Worm (Caenorhabditis elegans) whole organism, L4/young adult: Measurements from ENCODE around the gene smrd-1.
A peak's percentile ranks its signal among the peaks of the same experiment; 100 is the strongest.

Experiments
- W03F9.2 ChIP-seq: fragments of 150-350 bp; optimal IDR thresholded peaks from 2 replicates; lab custom pipeline; 2014; ENCODE audit warnings: missing biosample characterization, missing genetic modification characterization
- dao-5 ChIP-seq: sonication (generic microtip); optimal IDR thresholded peaks from 2 replicates; lab custom pipeline; 2016; ENCODE audit warnings: missing genotype, missing genetic modification characterization, moderate library complexity, missing compliant biosample characterization
- him-1 ChIP-seq: sonication (generic microtip); optimal IDR thresholded peaks from 2 replicates; lab custom pipeline; 2016; ENCODE audit warnings: missing genotype, missing genetic modification reagents, missing genetic modification characterization, missing compliant biosample characterization

smrd-1 gene

ce11 chrIII:10435938-10436842 lies at the start of gene smrd-1, which contains the start of gene enu-3.1:
Gene smrd-1, minus strand, starts transcription at chrIII:10435988.
Gene enu-3.1, plus strand, starts transcription at chrIII:10436276.
- TF ChIP-seq him-1 (tag; lab: Kevin White, UChicago) (peak; percentile 6), W03F9.2 (peak; percentile 15)

ce11 chrIII:10481988-10482387 lies 46.2 kb upstream of the smrd-1 start, which contains the start of gene D2045.8:
Gene D2045.8, plus strand, starts transcription at chrIII:10482288.
- no peak for TF ChIP-seq dao-5 (tag; lab: Kevin White, UChicago)
- TF ChIP-seq him-1 (tag; lab: Kevin White, UChicago), result no peak
- no peak for TF ChIP-seq W03F9.2

- TF ChIP-seq him-1 (tag; lab: Kevin White, UChicago), result no peak
- TF ChIP-seq dao-5 (tag; lab: Kevin White, UChicago), result no peak
- no peak for TF ChIP-seq W03F9.2
Observed at ce11 chrIII:10481497-10481896, 45.7 kb upstream of the smrd-1 start.

- no peak for TF ChIP-seq W03F9.2
- no peak for TF ChIP-seq dao-5 (tag; lab: Kevin White, UChicago)
- TF ChIP-seq him-1 (tag; lab: Kevin White, UChicago), result no peak
Observed at ce11 chrIII:10479180-10479579, 43.4 kb upstream of the smrd-1 start, which contains the start of gene D2045.7. Gene D2045.7, plus strand, starts transcription at chrIII:10479480.

ce11 chrIII:10474945-10475344 lies 39.2 kb upstream of the smrd-1 start, which contains the start of gene D2045.9:
Gene D2045.9, plus strand, starts transcription at chrIII:10475245.
- TF ChIP-seq W03F9.2, result no peak
- TF ChIP-seq dao-5 (tag; lab: Kevin White, UChicago), result no peak
- TF ChIP-seq him-1 (tag; lab: Kevin White, UChicago), result no peak

ce11 chrIII:10470927-10471326 lies 35.1 kb upstream of the smrd-1 start, which contains the start of gene cul-1:
Gene cul-1, plus strand, starts transcription at chrIII:10471237.
- TF ChIP-seq dao-5 (tag; lab: Kevin White, UChicago) (no peak), W03F9.2 (no peak), him-1 (tag; lab: Kevin White, UChicago) (no peak)

- TF ChIP-seq dao-5 (tag; lab: Kevin White, UChicago) (no peak), W03F9.2 (peak; percentile 2)
Observed at ce11 chrIII:10469574-10470055, 33.8 kb upstream of the smrd-1 start, which contains the start of gene D2045.5. Gene D2045.5, minus strand, starts transcription at chrIII:10469624.

- TF ChIP-seq dao-5 (tag; lab: Kevin White, UChicago) (no peak), W03F9.2 (no peak), him-1 (tag; lab: Kevin White, UChicago) (no peak)
Observed at ce11 chrIII:10464455-10464854, 28.7 kb upstream of the smrd-1 start.

- TF ChIP-seq W03F9.2, result peak; percentile 7
- TF ChIP-seq him-1 (tag; lab: Kevin White, UChicago), result no peak
Observed at ce11 chrIII:10463653-10464052, 27.9 kb upstream of the smrd-1 start.

- TF ChIP-seq dao-5 (tag; lab: Kevin White, UChicago) (no peak), him-1 (tag; lab: Kevin White, UChicago) (no peak), W03F9.2 (no peak)
Observed at ce11 chrIII:10462935-10463548, 27.3 kb upstream of the smrd-1 start.

ce11 chrIII:10461164-10461546 lies 25.4 kb upstream of the smrd-1 start, which contains the start of gene atx-2:
Gene atx-2, plus strand, starts transcription at chrIII:10461389.
- TF ChIP-seq W03F9.2 (peak; percentile 84), dao-5 (tag; lab: Kevin White, UChicago) (peak; percentile 74), him-1 (tag; lab: Kevin White, UChicago) (peak; percentile 35)

- TF ChIP-seq W03F9.2 (peak; percentile 94), him-1 (tag; lab: Kevin White, UChicago) (peak; percentile 5), dao-5 (tag; lab: Kevin White, UChicago) (no peak)
Observed at ce11 chrIII:10460427-10461163, 24.8 kb upstream of the smrd-1 start, which contains the start of gene ecps-1. Gene ecps-1, minus strand, starts transcription at chrIII:10460551.

- TF ChIP-seq W03F9.2 (no peak), him-1 (tag; lab: Kevin White, UChicago) (no peak), dao-5 (tag; lab: Kevin White, UChicago) (no peak)
Observed at ce11 chrIII:10451012-10451411, 15.2 kb upstream of the smrd-1 start, which contains the start of gene H04D03.4. Gene H04D03.4, minus strand, starts transcription at chrIII:10451112.
